Fruit fly (Drosophila melanogaster): Measurements from ENCODE around the gene Prosbeta7.

Prosbeta7 gene

DNA sequence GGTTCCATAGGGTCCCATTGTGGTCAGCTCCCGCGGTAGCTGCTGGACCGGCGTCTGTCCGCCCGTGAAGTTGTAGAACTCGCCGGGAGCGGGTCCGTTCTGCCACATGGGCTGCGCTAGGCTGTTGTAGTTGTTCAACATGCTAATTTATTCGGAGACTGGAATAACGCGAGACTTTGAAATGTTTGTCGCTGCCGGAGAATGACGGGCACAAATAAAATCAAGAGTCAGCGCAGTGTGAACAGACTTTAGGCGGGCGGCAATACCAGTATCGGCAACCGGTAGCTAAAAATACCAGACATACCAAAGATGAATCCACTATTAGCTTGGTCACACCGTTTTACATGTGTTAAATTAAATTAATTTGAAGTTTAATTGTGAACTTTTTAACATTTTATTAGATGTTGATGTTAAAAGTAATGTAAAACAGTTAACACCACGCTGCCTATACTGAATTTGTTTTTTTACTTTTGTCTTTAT lies at the start of gene Prosbeta7:
TSS of gene Prosbeta7 (minus strand) at position 430 of the 480 bp plus-strand sequence.
- no peak for TF ChIP-seq CG18476 (GFP tag; optimal IDR thresholded peaks at IDR 0.05)
- TF ChIP-seq wor (GFP tag; IDR thresholded peaks at IDR 0.05) = no peak
- TF ChIP-seq CG12744 (GFP tag; optimal IDR thresholded peaks at IDR 0.05) = no peak
- no peak for TF ChIP-seq z (GFP tag; IDR thresholded peaks at IDR 0.05)
- no peak for TF ChIP-seq dan (GFP tag; IDR thresholded peaks at IDR 0.05)
- peak; percentile 74 for TF ChIP-seq bbx (GFP tag; IDR thresholded peaks at IDR 0.05; ENCODE audit: partially characterized antibody)
- no peak for TF ChIP-seq CG12299 (tag; optimal IDR thresholded peaks at IDR 0.05)
- TF ChIP-seq Fer1 (GFP tag; optimal IDR thresholded peaks at IDR 0.05) = no peak
- no peak for TF ChIP-seq CG2129 (GFP tag; IDR thresholded peaks at IDR 0.05; ENCODE audit: partially characterized antibody)
- no peak for TF ChIP-seq CG15696 (tag; optimal IDR thresholded peaks at IDR 0.05)
- no peak for TF ChIP-seq CG30431 (GFP tag; optimal IDR thresholded peaks at IDR 0.05)
- peak; percentile 4 for TF ChIP-seq grau (tag; optimal IDR thresholded peaks at IDR 0.05)
- TF ChIP-seq CG4282 (GFP tag; optimal IDR thresholded peaks at IDR 0.05) = no peak
- no peak for TF ChIP-seq nom (GFP tag; optimal IDR thresholded peaks at IDR 0.05)
- TF ChIP-seq crc (GFP tag; optimal IDR thresholded peaks at IDR 0.05) = no peak
- no peak for TF ChIP-seq scrt (GFP tag; optimal IDR thresholded peaks at IDR 0.05)
- no peak for TF ChIP-seq CG4360 (GFP tag; IDR thresholded peaks at IDR 0.05)
- no peak for TF ChIP-seq Ptx1 (GFP tag; IDR thresholded peaks at IDR 0.05)
- TF ChIP-seq CG13424 (tag; optimal IDR thresholded peaks at IDR 0.05) = no peak
- TF ChIP-seq knrl (GFP tag; IDR thresholded peaks at IDR 0.05; ENCODE audit: partially characterized antibody) = peak; percentile 47; the same call in 1 of the 3 replicates
- peak; percentile 86 for TF ChIP-seq MBD-R2 (GFP tag; IDR thresholded peaks at IDR 0.05)
- TF ChIP-seq pb (GFP tag; optimal IDR thresholded peaks at IDR 0.05) = no peak
- TF ChIP-seq CG9797 (GFP tag; optimal IDR thresholded peaks at IDR 0.05) = peak; percentile 90
- TF ChIP-seq dmrt99B (tag; optimal IDR thresholded peaks at IDR 0.05) = no peak
- TF ChIP-seq Dip2 (GFP tag; IDR thresholded peaks at IDR 0.05) = no peak
- TF ChIP-seq CG10321 (GFP tag; IDR thresholded peaks at IDR 0.05) = no peak
- TF ChIP-seq CG15269 (tag; optimal IDR thresholded peaks at IDR 0.05) = no peak
- TF ChIP-seq luna (GFP tag; optimal IDR thresholded peaks at IDR 0.05) = no peak
- TF ChIP-seq CG6175 (GFP tag; IDR thresholded peaks at IDR 0.05) = no peak
- TF ChIP-seq E2f2 (GFP tag; IDR thresholded peaks at IDR 0.05) = peak; percentile 56
- TF ChIP-seq ap (GFP tag; IDR thresholded peaks at IDR 0.05) = no peak
- TF ChIP-seq grn (GFP tag; optimal IDR thresholded peaks at IDR 0.05) = no peak
- no peak for TF ChIP-seq CG8944 (GFP tag; optimal IDR thresholded peaks at IDR 0.05)
- no peak for TF ChIP-seq so (GFP tag; IDR thresholded peaks at IDR 0.05)
- no peak for TF ChIP-seq Atf-2 (GFP tag; optimal IDR thresholded peaks at IDR 0.05)
- TF ChIP-seq dati (GFP tag; IDR thresholded peaks at IDR 0.05) = no peak
- no peak for TF ChIP-seq tio (GFP tag; optimal IDR thresholded peaks at IDR 0.05)
- TF ChIP-seq gcm (GFP tag; optimal IDR thresholded peaks at IDR 0.05) = no peak
- TF ChIP-seq CG11398 (GFP tag; optimal IDR thresholded peaks at IDR 0.05) = no peak
- TF ChIP-seq CG33557 (GFP tag; optimal IDR thresholded peaks at IDR 0.05) = no peak
- no peak for TF ChIP-seq eve (GFP tag; optimal IDR thresholded peaks at IDR 0.05)
- peak; percentile 65 for TF ChIP-seq HmgZ (tag; optimal IDR thresholded peaks at IDR 0.05)
- TF ChIP-seq H2.0 (GFP tag; IDR thresholded peaks at IDR 0.05) = no peak
- no peak for TF ChIP-seq Usf (GFP tag; optimal IDR thresholded peaks at IDR 0.05)
- no peak for TF ChIP-seq CG14050 (GFP tag; IDR thresholded peaks at IDR 0.05)
- TF ChIP-seq ara (GFP tag; IDR thresholded peaks at IDR 0.05) = no peak
- no peak for TF ChIP-seq CG10959 (GFP tag; IDR thresholded peaks at IDR 0.05)
- no peak for TF ChIP-seq CG13296 (GFP tag; optimal IDR thresholded peaks at IDR 0.05)
- no peak for TF ChIP-seq gem (tag; optimal IDR thresholded peaks at IDR 0.05)
- no peak for TF ChIP-seq CG13624 (GFP tag; optimal IDR thresholded peaks at IDR 0.05)
- TF ChIP-seq row (GFP tag; IDR thresholded peaks at IDR 0.05) = peak; percentile 42; the same call in 2 of the 3 replicates
- TF ChIP-seq Antp (GFP tag; optimal IDR thresholded peaks at IDR 0.05) = no peak
- TF ChIP-seq CG11085 (GFP tag; IDR thresholded peaks at IDR 0.05) = no peak
